Worm (Caenorhabditis elegans) whole organism, L4 larva: ENCODE measurements around the gene srd-74.

ENCODE experiments used
- ZK546.5 ChIP-seq, 2 experiments: sonication (generic microtip); optimal IDR thresholded peaks; 2 replicates each; lab custom pipeline; 2017; ENCODE audit warnings: missing biosample characterization in 2 of 2, missing genetic modification characterization in 2 of 2
- ces-1 ChIP-seq: fragments of 150-350 bp; sonication (generic microtip); optimal IDR thresholded peaks from 4 replicates; lab custom pipeline; 2014; ENCODE audit warnings: missing biosample characterization, missing genetic modification reagents, missing genetic modification characterization
- dpl-1 ChIP-seq: fragments of 150-350 bp; optimal IDR thresholded peaks from 2 replicates; lab custom pipeline; 2014; ENCODE audit warnings: missing biosample characterization, missing genetic modification reagents, missing genetic modification characterization
- egl-27 ChIP-seq: sonication (generic microtip); optimal IDR thresholded peaks from 3 replicates; lab custom pipeline; 2017; ENCODE audit warnings: missing biosample characterization, missing genetic modification reagents, missing genetic modification characterization
- mdl-1 ChIP-seq, 2 experiments: fragments of 150-350 bp in 1 of 2; sonication (generic microtip) in 1 of 2; optimal IDR thresholded peaks; 2 replicates each; lab custom pipeline; 2014 to 2017; ENCODE audit warnings: missing biosample characterization in 2 of 2, missing genetic modification characterization in 2 of 2
- mep-1 ChIP-seq: fragments of 150-350 bp; sonication (generic microtip); optimal IDR thresholded peaks from 3 replicates; lab custom pipeline; 2014; ENCODE audit warnings: missing biosample characterization, missing genetic modification characterization
- nhr-6 ChIP-seq: fragments of 150-350 bp; optimal IDR thresholded peaks from 2 replicates; lab custom pipeline; 2014; ENCODE audit warnings: missing biosample characterization, missing genetic modification characterization
- nhr-76 ChIP-seq: fragments of 150-350 bp; optimal IDR thresholded peaks from 2 replicates; lab custom pipeline; 2014; ENCODE audit warnings: missing biosample characterization, missing genetic modification characterization
- unc-130 ChIP-seq: sonication (generic microtip); optimal IDR thresholded peaks from 2 replicates; lab custom pipeline; 2016; ENCODE audit warnings: missing genetic modification reagents, missing genetic modification characterization, missing compliant biosample characterization

- no peak for TF ChIP-seq ZK546.5 (tag; optimal IDR thresholded peaks at IDR 0.05; lab: Kevin White, UChicago)
- TF ChIP-seq ces-1 (GFP tag; lab: Kevin White, UChicago): no peak
- TF ChIP-seq nhr-76 (tag; lab: Kevin White, UChicago): no peak
- TF ChIP-seq egl-27 (tag; lab: Kevin White, UChicago): no peak
- no peak for TF ChIP-seq mdl-1 (tag; optimal IDR thresholded peaks at IDR 0.05; lab: Kevin White, UChicago)
- no peak for TF ChIP-seq mep-1 (tag; lab: Kevin White, UChicago)
- no peak for TF ChIP-seq nhr-6 (tag; lab: Kevin White, UChicago)
- TF ChIP-seq unc-130 (GFP tag; lab: Kevin White, UChicago): no peak
- no peak for TF ChIP-seq dpl-1 (GFP tag; lab: Kevin White, UChicago)
These were observed 13.5 kb downstream of the srd-74 start, which contains the start of gene twk-39 for ce11 chrIII:11795448-11795847.
